Fruit fly (Drosophila melanogaster): ENCODE results near the gene sima.

DNA sequence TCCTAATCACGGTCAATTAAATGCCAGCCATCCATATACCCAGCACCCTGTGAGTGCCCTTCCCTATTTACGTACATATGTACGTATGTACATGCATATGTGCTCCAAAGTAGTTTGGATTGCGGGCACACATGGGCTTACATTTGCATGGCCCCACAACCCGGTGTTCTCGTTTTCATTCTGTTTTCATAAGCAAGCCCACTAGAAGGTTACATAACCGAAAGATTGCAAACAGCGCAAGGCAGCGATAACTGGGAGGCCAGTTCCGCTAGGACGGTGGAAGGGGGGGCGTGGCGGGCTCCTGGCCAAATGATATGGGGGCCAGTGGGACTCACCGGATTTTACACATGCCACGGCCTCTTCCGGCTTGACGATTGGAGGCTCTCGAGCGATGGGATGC is 43.6 kb upstream of the sima start:
- TF ChIP-seq Snoo (tag; optimal IDR thresholded peaks at IDR 0.05) (no peak), CG34367 (tag; optimal IDR thresholded peaks at IDR 0.05) (no peak), Pif1B (GFP tag; optimal IDR thresholded peaks at IDR 0.05) (no peak), CG15710 (tag; optimal IDR thresholded peaks at IDR 0.05) (no peak)

Data from whole organism, pupa.